Worm (Caenorhabditis elegans) whole organism, early embryonic: ENCODE data around the gene K09H11.9.

ENCODE experiments used
- F13C5.2 ChIP-seq: sonication (generic microtip); optimal IDR thresholded peaks from 2 replicates; lab custom pipeline; 2017; ENCODE audit warnings: mild to moderate bottlenecking, missing genetic modification characterization, inconsistent platforms, missing compliant biosample characterization
- ama-1 ChIP-seq: fragments of 150-350 bp; optimal IDR thresholded peaks from 2 replicates; lab custom pipeline; 2014
- ceh-13 ChIP-seq: fragments of 200-800 bp; sonication (Bioruptor generic); optimal IDR thresholded peaks from 2 replicates; lab custom pipeline; 2018; ENCODE audit warnings: mild to moderate bottlenecking, missing genetic modification characterization, missing compliant biosample characterization
- ceh-36 ChIP-seq: sonication (generic microtip); optimal IDR thresholded peaks from 2 replicates; lab custom pipeline; 2016; ENCODE audit warnings: missing genetic modification characterization, inconsistent platforms, missing compliant biosample characterization
- ets-7 ChIP-seq: sonication (generic microtip); optimal IDR thresholded peaks from 2 replicates; lab custom pipeline; 2016; ENCODE audit warnings: missing genotype, missing genetic modification characterization, missing compliant biosample characterization
- flt-1 ChIP-seq: fragments of 200-800 bp; sonication (Bioruptor generic); IDR thresholded peaks from 2 replicates; pipeline ENCODE4 v1.3.6; 2022; ENCODE audit warnings: missing genetic modification characterization, missing compliant biosample characterization
- hmg-4 ChIP-seq: fragments of 200-800 bp; sonication (Bioruptor generic); optimal IDR thresholded peaks from 2 replicates; lab custom pipeline; 2018; ENCODE audit warnings: mild to moderate bottlenecking, missing genetic modification characterization, missing compliant biosample characterization
- hnd-1 ChIP-seq: sonication (generic microtip); optimal IDR thresholded peaks from 2 replicates; lab custom pipeline; 2016; ENCODE audit warnings: missing genetic modification characterization, missing compliant biosample characterization
- pes-1 ChIP-seq: fragments of 200-800 bp; sonication (Bioruptor generic); IDR thresholded peaks from 2 replicates; pipeline ENCODE4 v1.3.6; 2022; ENCODE audit warnings: missing genetic modification reagents, missing genetic modification characterization, missing compliant biosample characterization
- sea-1 ChIP-seq: fragments of 200-800 bp; sonication (Bioruptor generic); conservative IDR thresholded peaks from 2 replicates; pipeline ENCODE4 v1.3.6; 2022; ENCODE audit warnings: missing genetic modification characterization, missing compliant biosample characterization
- tra-4 ChIP-seq: sonication (generic microtip); optimal IDR thresholded peaks from 2 replicates; lab custom pipeline; 2017; ENCODE audit warnings: missing genetic modification characterization, missing compliant biosample characterization

ce11 chrV:5672270-5672669 lies 44.1 kb downstream of the K09H11.9 start:
- no peak for TF ChIP-seq hnd-1 (tag; lab: Kevin White, UChicago)
- TF ChIP-seq sea-1 (GFP tag; lab: Robert Waterston, UW) = no peak
- no peak for TF ChIP-seq ceh-36 (tag; lab: Kevin White, UChicago)
- no peak for TF ChIP-seq flt-1 (GFP tag; lab: Robert Waterston, UW)
- TF ChIP-seq ama-1 = no peak
- TF ChIP-seq F13C5.2 = no peak
- no peak for TF ChIP-seq pes-1 (GFP tag; lab: Robert Waterston, UW)
- no peak for TF ChIP-seq hmg-4 (GFP tag; lab: Kevin White, UChicago)
- no peak for TF ChIP-seq ets-7 (tag; lab: Kevin White, UChicago)
- no peak for TF ChIP-seq tra-4
- TF ChIP-seq ceh-13 (GFP tag; lab: Kevin White, UChicago) = no peak
